Worm (Caenorhabditis elegans) whole organism, L2 larva: ENCODE data around the gene K07D4.4.

Experiments
- ceh-82 ChIP-seq: fragments of 150-350 bp; optimal IDR thresholded peaks from 2 replicates; lab custom pipeline; 2014; ENCODE audit warnings: missing biosample characterization, missing genetic modification characterization
- crh-2 ChIP-seq: sonication (generic microtip); optimal IDR thresholded peaks from 2 replicates; lab custom pipeline; 2017; ENCODE audit warnings: missing biosample characterization, missing genetic modification characterization
- dmd-4 ChIP-seq: sonication (generic microtip); optimal IDR thresholded peaks from 2 replicates; lab custom pipeline; 2017; ENCODE audit warnings: missing biosample characterization, missing genetic modification characterization
- lin-13 ChIP-seq: fragments of 150-350 bp; optimal IDR thresholded peaks from 2 replicates; lab custom pipeline; 2014; ENCODE audit warnings: missing biosample characterization, missing genetic modification reagents, missing genetic modification characterization
- lsy-2 ChIP-seq, 2 experiments: fragments of 150-350 bp in 1 of 2; sonication (generic microtip) in 1 of 2; optimal IDR thresholded peaks; 2 replicates each; lab custom pipeline; 2014 to 2017; ENCODE audit warnings: missing biosample characterization in 2 of 2, missing genetic modification characterization in 2 of 2
- mdl-1 ChIP-seq, 2 experiments: fragments of 150-350 bp in 1 of 2; sonication (generic microtip) in 1 of 2; optimal IDR thresholded peaks; 2 replicates each; lab custom pipeline; 2017; ENCODE audit warnings: missing biosample characterization in 2 of 2, missing genetic modification characterization in 2 of 2
- nhr-21 ChIP-seq: fragments of 150-350 bp; optimal IDR thresholded peaks from 2 replicates; lab custom pipeline; 2014; ENCODE audit warnings: missing biosample characterization, missing genetic modification characterization
- nhr-25 ChIP-seq: fragments of 150-350 bp; sonication (generic microtip); optimal IDR thresholded peaks from 3 replicates; lab custom pipeline; 2014; ENCODE audit warnings: missing biosample characterization, missing genetic modification characterization
- unc-62 ChIP-seq: fragments of 150-350 bp; optimal IDR thresholded peaks from 2 replicates; lab custom pipeline; 2014; ENCODE audit warnings: missing biosample characterization, missing genetic modification reagents, missing genetic modification characterization
- ztf-1 ChIP-seq: fragments of 200-800 bp; sonication (Bioruptor generic); conservative IDR thresholded peaks from 2 replicates; pipeline ENCODE4 v1.3.6; 2022; ENCODE audit warnings: missing genetic modification characterization, missing compliant biosample characterization

DNA sequence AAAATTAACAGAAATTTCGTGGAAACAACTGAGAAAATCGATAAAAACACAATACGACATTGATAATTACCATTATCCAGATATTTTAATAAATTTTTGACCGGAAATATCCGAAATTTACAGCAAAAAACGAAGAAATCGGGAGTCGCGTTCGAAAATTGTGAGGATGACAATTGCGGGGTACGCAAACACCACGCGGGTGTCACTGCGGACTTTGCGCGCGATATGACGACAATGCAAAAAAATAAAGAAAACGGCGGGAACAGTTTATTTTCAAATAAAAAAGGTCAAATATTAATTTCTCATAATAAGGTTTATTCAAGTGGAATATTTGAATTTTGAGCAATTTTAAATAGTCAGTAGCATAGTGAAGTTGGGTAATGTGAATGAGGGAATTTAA, 12.2 kb upstream of the K07D4.4 start, which contains the start of gene rpn-11:
- TF ChIP-seq nhr-21 (tag; lab: Kevin White, UChicago) (peak; percentile 81), dmd-4 (no peak), ztf-1 (GFP tag; lab: Robert Waterston, UW) (no peak), lsy-2 (tag; optimal IDR thresholded peaks at IDR 0.05; lab: Kevin White, UChicago) (peak; percentile 91 to 96), crh-2 (peak; percentile 88), nhr-25 (tag; lab: Kevin White, UChicago) (peak; percentile 87), ceh-82 (tag; lab: Kevin White, UChicago) (peak; percentile 64), unc-62 (no peak), lin-13 (GFP tag; lab: Kevin White, UChicago) (peak; percentile 84), mdl-1 (tag; optimal IDR thresholded peaks at IDR 0.05; lab: Kevin White, UChicago) (peak; percentile 6 to 70)
